Fruit fly (Drosophila melanogaster): ENCODE data around the gene KrT95D.

DNA sequence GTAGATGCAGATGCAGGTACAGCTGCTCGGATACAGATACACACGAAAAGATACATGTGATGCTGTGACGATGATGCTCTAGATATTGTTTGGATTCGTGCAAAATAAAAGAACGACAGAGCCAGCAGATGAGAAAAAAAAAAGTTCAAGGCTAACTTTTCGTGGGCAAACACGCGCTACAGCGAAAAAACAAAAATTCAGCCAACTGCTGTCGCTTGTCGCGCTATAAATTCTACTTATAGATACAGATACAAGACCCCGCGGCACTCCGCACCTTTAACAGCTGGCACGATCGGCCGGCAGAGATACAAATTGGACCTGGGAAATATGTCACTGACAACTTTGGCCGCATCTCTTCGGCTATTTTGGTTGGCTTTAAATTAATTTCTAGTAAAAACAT lies 5.1 kb downstream of the KrT95D start:
- TF ChIP-seq dysf (GFP tag; IDR thresholded peaks at IDR 0.05) (no peak), CG8478 (optimal IDR thresholded peaks at IDR 0.05) (no peak), maf-S (GFP tag; optimal IDR thresholded peaks at IDR 0.05) (no peak), Oaz (GFP tag; IDR thresholded peaks at IDR 0.05) (no peak), twi (tag; optimal IDR thresholded peaks at IDR 0.05) (no peak), insv (GFP tag; optimal IDR thresholded peaks at IDR 0.05) (no peak), Sry-δ (GFP tag; optimal IDR thresholded peaks at IDR 0.05) (no peak), CG4820 (GFP tag; optimal IDR thresholded peaks at IDR 0.05) (no peak), ERR (GFP tag; optimal IDR thresholded peaks at IDR 0.05) (no peak), luna (GFP tag; optimal IDR thresholded peaks at IDR 0.05) (no peak)

All from whole organism, embryonic.